Worm (Caenorhabditis elegans): ENCODE measurements around the gene pitp-1.

ce11 chrIII:3503286-3503685 lies 26.3 kb downstream of the pitp-1 start, which contains the start of gene rpl-16:
- TF ChIP-seq elt-2 (tag; optimal IDR thresholded peaks at IDR 0.05) (no peak), nfya-1 (tag; optimal IDR thresholded peaks at IDR 0.05; ENCODE audit: insufficient read depth) (no peak), nhr-12 (tag; optimal IDR thresholded peaks at IDR 0.05) (no peak)
